Worm (Caenorhabditis elegans) whole organism, late embryonic: ENCODE data around the gene T19H12.6.

Experiments used
- F13H6.1 ChIP-seq: sonication (generic microtip); optimal IDR thresholded peaks from 2 replicates; lab custom pipeline; 2016; ENCODE audit warnings: missing genetic modification characterization, missing compliant biosample characterization
- K09A11.1 ChIP-seq: sonication (generic microtip); optimal IDR thresholded peaks from 2 replicates; lab custom pipeline; 2017; ENCODE audit warnings: antibody characterized with exemption, mild to moderate bottlenecking, missing genetic modification characterization, missing compliant biosample characterization; ENCODE audit not compliant: insufficient read depth
- T23F11.4 ChIP-seq: fragments of 200-800 bp; sonication (Bioruptor generic); optimal IDR thresholded peaks from 2 replicates; lab custom pipeline; 2018; ENCODE audit warnings: mild to moderate bottlenecking, missing genetic modification characterization, missing compliant biosample characterization
- Y22D7AL.16 ChIP-seq: sonication (generic microtip); optimal IDR thresholded peaks from 2 replicates; lab custom pipeline; 2016; ENCODE audit warnings: missing genetic modification characterization, missing compliant biosample characterization
- ama-1 ChIP-seq: fragments of 150-350 bp; optimal IDR thresholded peaks from 2 replicates; lab custom pipeline; 2014
- ceh-18 ChIP-seq: sonication (generic microtip); optimal IDR thresholded peaks from 2 replicates; lab custom pipeline; 2016; ENCODE audit warnings: missing genetic modification characterization, missing compliant biosample characterization
- ceh-22 ChIP-seq: sonication (generic microtip); optimal IDR thresholded peaks from 2 replicates; lab custom pipeline; 2017; ENCODE audit warnings: missing biosample characterization, missing genetic modification characterization
- ceh-24 ChIP-seq: sonication (generic microtip); optimal IDR thresholded peaks from 2 replicates; lab custom pipeline; 2016; ENCODE audit warnings: mild to moderate bottlenecking, missing genetic modification characterization, missing compliant biosample characterization
- ceh-31 ChIP-seq: sonication (generic microtip); optimal IDR thresholded peaks from 2 replicates; lab custom pipeline; 2016; ENCODE audit warnings: missing genetic modification characterization, missing compliant biosample characterization
- ceh-45 ChIP-seq: fragments of 200-800 bp; sonication (Bioruptor generic); IDR thresholded peaks from 2 replicates; pipeline ENCODE4 v1.3.6; 2022; ENCODE audit warnings: missing genetic modification reagents, missing genetic modification characterization, missing compliant biosample characterization
- ceh-48 ChIP-seq: sonication (generic microtip); optimal IDR thresholded peaks from 2 replicates; lab custom pipeline; 2016; ENCODE audit warnings: missing genetic modification characterization, inconsistent platforms, missing compliant biosample characterization
- ceh-6 ChIP-seq: fragments of 200-800 bp; sonication (Bioruptor generic); optimal IDR thresholded peaks from 2 replicates; lab custom pipeline; 2018; ENCODE audit warnings: mild to moderate bottlenecking, missing genetic modification characterization, missing compliant biosample characterization
- dmd-4 ChIP-seq: sonication (generic microtip); optimal IDR thresholded peaks from 2 replicates; lab custom pipeline; 2016; ENCODE audit warnings: borderline replicate concordance, missing genetic modification characterization, missing compliant biosample characterization
- dve-1 ChIP-seq: sonication (generic microtip); optimal IDR thresholded peaks from 2 replicates; lab custom pipeline; 2017; ENCODE audit warnings: antibody characterized with exemption, mild to moderate bottlenecking, missing genetic modification characterization, missing compliant biosample characterization
- ets-4 ChIP-seq: sonication (generic microtip); optimal IDR thresholded peaks from 2 replicates; lab custom pipeline; 2016; ENCODE audit warnings: missing genetic modification characterization, missing compliant biosample characterization
- eyg-1 ChIP-seq: sonication (generic microtip); optimal IDR thresholded peaks from 2 replicates; lab custom pipeline; 2016; ENCODE audit warnings: missing genotype, missing genetic modification characterization, missing compliant biosample characterization
- hlh-15 ChIP-seq: sonication (generic microtip); optimal IDR thresholded peaks from 2 replicates; lab custom pipeline; 2016; ENCODE audit warnings: missing genetic modification characterization, missing compliant biosample characterization
- hlh-6 ChIP-seq: sonication (generic microtip); optimal IDR thresholded peaks from 2 replicates; lab custom pipeline; 2016; ENCODE audit warnings: missing genotype, missing genetic modification characterization, missing compliant biosample characterization
- hlh-8 ChIP-seq: sonication (generic microtip); optimal IDR thresholded peaks from 2 replicates; lab custom pipeline; 2016; ENCODE audit warnings: missing genotype, missing genetic modification characterization, missing compliant biosample characterization
- lim-6 ChIP-seq: sonication (generic microtip); optimal IDR thresholded peaks from 2 replicates; lab custom pipeline; 2016; ENCODE audit warnings: missing genetic modification characterization, missing compliant biosample characterization
- mec-3 ChIP-seq: sonication (generic microtip); optimal IDR thresholded peaks from 2 replicates; lab custom pipeline; 2016; ENCODE audit warnings: borderline replicate concordance, missing genetic modification characterization, missing compliant biosample characterization
- nhr-11 ChIP-seq: fragments of 150-350 bp; optimal IDR thresholded peaks from 2 replicates; lab custom pipeline; 2014; ENCODE audit warnings: missing biosample characterization, missing genetic modification characterization
- nhr-232 ChIP-seq: sonication (generic microtip); optimal IDR thresholded peaks from 2 replicates; lab custom pipeline; 2016; ENCODE audit warnings: missing genetic modification characterization, missing compliant biosample characterization
- odd-2 ChIP-seq: sonication (generic microtip); optimal IDR thresholded peaks from 2 replicates; lab custom pipeline; 2017; ENCODE audit warnings: antibody characterized with exemption, mild to moderate bottlenecking, missing genetic modification characterization, missing compliant biosample characterization
- pag-3 ChIP-seq: sonication (generic microtip); optimal IDR thresholded peaks from 2 replicates; lab custom pipeline; 2016; ENCODE audit warnings: missing compliant biosample characterization, missing genetic modification characterization, borderline replicate concordance
- pax-1 ChIP-seq: fragments of 150-350 bp; optimal IDR thresholded peaks from 2 replicates; lab custom pipeline; 2014; ENCODE audit warnings: missing biosample characterization, missing genetic modification characterization
- pha-4 ChIP-seq: fragments of 150-350 bp; optimal IDR thresholded peaks from 2 replicates; lab custom pipeline; 2018; ENCODE audit warnings: missing biosample characterization, missing genetic modification reagents, missing genetic modification characterization
- pqm-1 ChIP-seq: sonication (generic microtip); optimal IDR thresholded peaks from 2 replicates; lab custom pipeline; 2016; ENCODE audit warnings: missing genetic modification characterization, missing compliant biosample characterization
- tbx-7 ChIP-seq: sonication (generic microtip); optimal IDR thresholded peaks from 2 replicates; lab custom pipeline; 2016; ENCODE audit warnings: missing genotype, missing genetic modification characterization, missing compliant biosample characterization
- ttx-3 ChIP-seq: sonication (generic microtip); optimal IDR thresholded peaks from 2 replicates; lab custom pipeline; 2016; ENCODE audit warnings: missing genetic modification reagents, missing genetic modification characterization, missing compliant biosample characterization
- unc-42 ChIP-seq: sonication (generic microtip); optimal IDR thresholded peaks from 2 replicates; lab custom pipeline; 2016; ENCODE audit warnings: missing genotype, missing genetic modification characterization, missing compliant biosample characterization
- unc-55 ChIP-seq: sonication (generic microtip); optimal IDR thresholded peaks from 2 replicates; lab custom pipeline; 2017; ENCODE audit warnings: missing biosample characterization, missing genetic modification reagents, missing genetic modification characterization
- ztf-16 ChIP-seq: sonication (generic microtip); optimal IDR thresholded peaks from 2 replicates; lab custom pipeline; 2017; ENCODE audit warnings: missing genetic modification characterization, missing compliant biosample characterization

T19H12.6 gene

DNA sequence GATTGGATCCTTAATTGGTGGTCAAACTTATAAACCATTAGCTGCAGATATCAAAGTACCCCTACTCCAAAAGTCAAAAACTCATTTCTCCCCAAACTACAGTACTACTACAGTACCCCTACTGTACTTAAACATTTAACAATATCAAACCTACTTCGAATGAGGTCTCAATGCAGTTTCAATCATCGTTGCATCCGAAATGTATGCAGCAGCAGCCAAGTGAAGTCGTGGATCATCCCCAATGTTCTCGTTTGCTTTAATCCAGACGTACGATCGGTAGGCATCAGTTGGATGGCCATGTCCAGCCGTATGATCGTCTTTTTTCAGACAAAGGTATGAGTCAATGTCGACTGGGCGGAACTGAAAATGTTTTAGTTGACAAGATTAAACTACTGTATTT is 19.9 kb downstream of the T19H12.6 start:
- TF ChIP-seq nhr-11 (tag; lab: Kevin White, UChicago) (no peak), eyg-1 (tag; lab: Kevin White, UChicago) (no peak), mec-3 (no peak), dve-1 (tag; lab: Kevin White, UChicago) (no peak), ceh-45 (GFP tag; lab: Robert Waterston, UW) (no peak), tbx-7 (tag; lab: Kevin White, UChicago) (no peak)

- TF ChIP-seq pax-1 (no peak), ceh-22 (tag; lab: Kevin White, UChicago) (no peak), T23F11.4 (no peak), ttx-3 (tag; lab: Kevin White, UChicago) (no peak), unc-42 (tag; lab: Kevin White, UChicago) (no peak), ztf-16 (tag; lab: Kevin White, UChicago) (no peak), ceh-31 (tag; lab: Kevin White, UChicago) (no peak), lim-6 (tag; lab: Kevin White, UChicago) (no peak), unc-55 (GFP tag; lab: Kevin White, UChicago) (no peak), F13H6.1 (tag; lab: Kevin White, UChicago) (no peak), nhr-11 (tag; lab: Kevin White, UChicago) (no peak), ama-1 (lab: Kevin White, UChicago) (no peak)
Observed at ce11 chrV:4851969-4852368, 25.5 kb downstream of the T19H12.6 start.

ce11 chrV:4851138-4851537 is 26.3 kb downstream of the T19H12.6 start, which contains the start of gene nex-4:
TSS of gene nex-4 (plus strand) at chrV:4851438.
- TF ChIP-seq ceh-6, result no peak
- no peak for TF ChIP-seq odd-2 (tag; lab: Kevin White, UChicago)

ce11 chrV:4850446-4850845 is 27.0 kb downstream of the T19H12.6 start:
- TF ChIP-seq ttx-3 (tag; lab: Kevin White, UChicago), result no peak
- TF ChIP-seq pag-3 (tag; lab: Kevin White, UChicago), result no peak
- no peak for TF ChIP-seq ceh-18 (tag; lab: Kevin White, UChicago)

ce11 chrV:4847424-4847823 is 30.1 kb downstream of the T19H12.6 start, which contains the start of gene abhd-5.1:
TSS of gene abhd-5.1 (plus strand) at chrV:4847653.
- TF ChIP-seq K09A11.1 (tag; lab: Kevin White, UChicago), result no peak
- no peak for TF ChIP-seq pha-4 (tag; lab: Kevin White, UChicago)
- no peak for TF ChIP-seq ceh-6
- no peak for TF ChIP-seq odd-2 (tag; lab: Kevin White, UChicago)
- TF ChIP-seq, all 69 proteins: peak for 0

ce11 chrV:4846507-4846906 is 31.0 kb downstream of the T19H12.6 start:
- TF ChIP-seq lim-6 (tag; lab: Kevin White, UChicago), result no peak
- TF ChIP-seq nhr-232 (tag; lab: Kevin White, UChicago), result no peak
- TF ChIP-seq odd-2 (tag; lab: Kevin White, UChicago), result no peak
- TF ChIP-seq ceh-24 (tag; lab: Kevin White, UChicago), result no peak
- no peak for TF ChIP-seq unc-42 (tag; lab: Kevin White, UChicago)
- TF ChIP-seq Y22D7AL.16 (tag; lab: Kevin White, UChicago), result no peak
- TF ChIP-seq hlh-15, result no peak
- TF ChIP-seq hlh-8 (tag; lab: Kevin White, UChicago), result no peak
- no peak for TF ChIP-seq dmd-4 (tag; lab: Kevin White, UChicago)
- TF ChIP-seq ttx-3 (tag; lab: Kevin White, UChicago), result no peak
- TF ChIP-seq ets-4 (tag; lab: Kevin White, UChicago), result no peak
- TF ChIP-seq pqm-1 (tag; lab: Kevin White, UChicago), result no peak
- no peak for TF ChIP-seq ceh-48
- TF ChIP-seq hlh-6 (tag; lab: Kevin White, UChicago), result no peak
- no peak for TF ChIP-seq nhr-11 (tag; lab: Kevin White, UChicago)
